Fruit fly (Drosophila melanogaster): ENCODE data around the gene aay.

aay gene

DNA sequence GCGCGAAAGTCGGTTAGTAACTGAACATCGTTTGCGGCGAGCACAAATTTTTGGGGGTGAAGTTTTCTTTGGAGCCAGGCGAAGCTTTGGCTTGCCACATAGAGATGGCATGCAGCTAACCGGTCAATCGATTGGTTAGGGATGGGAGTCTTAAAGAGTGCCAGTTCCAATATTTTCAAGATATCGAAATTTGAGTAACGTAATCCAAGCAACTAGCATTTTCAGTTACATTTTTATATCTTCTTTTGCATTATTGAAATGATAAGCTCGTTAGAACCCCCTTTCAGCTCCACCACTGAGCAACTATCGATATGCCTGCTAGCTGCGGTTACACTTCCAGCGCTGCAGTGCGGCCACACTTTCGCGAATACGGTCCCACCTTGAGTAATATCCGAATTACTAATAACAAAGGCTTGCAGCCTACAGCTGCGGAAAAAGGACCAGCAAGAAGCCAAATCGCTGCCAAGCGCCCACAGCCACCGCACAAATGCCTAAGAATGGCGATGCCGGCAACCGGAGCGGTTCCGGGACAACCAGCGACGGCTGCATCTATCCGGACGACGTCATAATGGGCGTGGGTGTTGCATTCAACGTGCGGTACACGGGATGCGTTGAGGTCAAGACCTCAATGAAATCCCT is 3.7 kb downstream of the aay start, which contains the start of the genes Atat and Shc (continued):
- TF ChIP-seq CG8290 (GFP tag; optimal IDR thresholded peaks at IDR 0.05) = peak; percentile 99
- peak; percentile 98 to 100 for TF ChIP-seq CG8290 (tag; optimal IDR thresholded peaks at IDR 0.05)
- TF ChIP-seq CG5953 (GFP tag; IDR thresholded peaks at IDR 0.05) = peak; percentile 98
- TF ChIP-seq CG12744 (GFP tag; optimal IDR thresholded peaks at IDR 0.05) = peak; percentile 99
- TF ChIP-seq lola (GFP tag; optimal IDR thresholded peaks at IDR 0.05) = peak in 1 of 3 experiments; percentile 98
- TF ChIP-seq CG16815 (GFP tag; optimal IDR thresholded peaks at IDR 0.05) = peak; percentile 100
- TF ChIP-seq HmgD (GFP tag; optimal IDR thresholded peaks at IDR 0.05) = peak; percentile 100
- peak; percentile 95 for TF ChIP-seq CG11696 (GFP tag; IDR thresholded peaks at IDR 0.05)
- TF ChIP-seq CG10147 (GFP tag; optimal IDR thresholded peaks at IDR 0.05) = peak; percentile 99
- peak; percentile 97 for TF ChIP-seq her (GFP tag; optimal IDR thresholded peaks at IDR 0.05)
- peak; percentile 97 for TF ChIP-seq pzg (GFP tag; optimal IDR thresholded peaks at IDR 0.05)
- TF ChIP-seq bcd (GFP tag; optimal IDR thresholded peaks at IDR 0.05) = peak; percentile 99
- peak; percentile 99 for TF ChIP-seq Atf3 (GFP tag; optimal IDR thresholded peaks at IDR 0.05)
- TF ChIP-seq fu2 (GFP tag; optimal IDR thresholded peaks at IDR 0.05) = peak; percentile 100
- peak; percentile 53; the same call in 2 of the 4 replicates for TF ChIP-seq chinmo (GFP tag; IDR thresholded peaks at IDR 0.05; ENCODE audit: partially characterized antibody)
- TF ChIP-seq sug (tag; optimal IDR thresholded peaks at IDR 0.05) = peak; percentile 98
- peak; percentile 99 for TF ChIP-seq CG10654 (GFP tag; optimal IDR thresholded peaks at IDR 0.05)
- TF ChIP-seq CG31224 (GFP tag; IDR thresholded peaks at IDR 0.05) = peak; percentile 98
- TF ChIP-seq CG2202 (tag; optimal IDR thresholded peaks at IDR 0.05) = peak; percentile 96
- TF ChIP-seq onecut (GFP tag; IDR thresholded peaks at IDR 0.05) = peak; percentile 94
- peak; percentile 95 for TF ChIP-seq Spps (tag; optimal IDR thresholded peaks at IDR 0.05)
- peak; percentile 97 for TF ChIP-seq CG3838 (GFP tag; optimal IDR thresholded peaks at IDR 0.05)
- peak; percentile 90 for TF ChIP-seq Adf1 (GFP tag; IDR thresholded peaks at IDR 0.05)
- peak; percentile 100 for TF ChIP-seq CG2120 (GFP tag; optimal IDR thresholded peaks at IDR 0.05)
- peak; percentile 99 for TF ChIP-seq E2f1 (GFP tag; IDR thresholded peaks at IDR 0.05)
- peak; percentile 99 for TF ChIP-seq CG14014 (GFP tag; IDR thresholded peaks at IDR 0.05)
- TF ChIP-seq Ravus (GFP tag; IDR thresholded peaks at IDR 0.05) = peak; percentile 99

DNA sequence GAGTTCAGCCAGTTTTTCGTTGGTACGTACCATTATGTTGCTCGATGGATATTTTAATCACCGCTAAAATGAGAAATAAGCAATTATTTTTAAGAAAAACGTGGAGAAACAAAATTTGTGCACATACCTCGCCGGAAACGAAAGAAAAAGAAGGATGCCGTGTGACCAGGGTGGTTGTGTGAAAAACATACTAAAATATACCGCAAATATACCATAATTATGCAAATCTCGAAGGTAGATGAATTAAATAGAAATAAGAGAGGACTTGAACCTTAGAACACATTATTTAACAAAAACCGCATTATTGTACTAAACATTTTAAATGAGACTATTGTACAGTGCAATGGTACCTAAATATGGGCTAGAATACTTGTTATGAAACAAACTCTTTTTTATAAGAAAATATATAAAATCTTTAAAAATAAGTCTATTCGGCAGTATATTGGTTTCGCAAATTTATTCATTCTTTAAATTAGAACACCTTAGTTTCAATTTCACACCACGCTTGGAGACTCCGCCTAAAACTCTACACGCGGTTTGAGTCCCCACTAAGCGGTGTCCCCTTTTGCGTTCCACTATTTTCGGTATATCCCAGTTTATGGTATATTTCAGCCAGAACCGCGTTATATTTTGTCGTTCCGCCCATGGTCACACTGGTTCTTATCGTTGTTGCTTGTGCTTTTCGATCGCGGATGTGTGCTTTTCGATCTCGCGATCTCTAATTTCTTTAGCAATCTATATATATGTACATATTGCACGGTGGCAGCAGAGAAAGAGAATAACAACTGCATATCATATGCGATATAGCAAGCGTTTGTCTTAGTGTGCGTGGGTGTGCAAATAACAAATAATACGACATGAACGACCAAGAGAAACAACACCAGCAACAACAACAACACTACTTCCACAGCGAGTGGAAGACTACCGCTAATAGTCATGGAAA is 6.9 kb downstream of the aay start, which contains the start of the genes RpS17 and MTF-1:
Gene RpS17 (minus strand): TSS at position 157 of the 943 bp plus-strand sequence.
Gene MTF-1 (plus strand): TSS at position 648 of the 943 bp plus-strand sequence.
- TF ChIP-seq ewg (GFP tag; optimal IDR thresholded peaks at IDR 0.05) (no peak), H2.0 (GFP tag; IDR thresholded peaks at IDR 0.05) (no peak), stwl (tag; optimal IDR thresholded peaks at IDR 0.05) (peak; percentile 39), dmrt99B (tag; optimal IDR thresholded peaks at IDR 0.05) (peak; percentile 19), CG4404 (GFP tag; IDR thresholded peaks at IDR 0.05) (no peak), CG12236 (GFP tag; optimal IDR thresholded peaks at IDR 0.05) (peak; percentile 30), Hr39 (optimal IDR thresholded peaks at IDR 0.05) (no peak), gsb-n (tag; optimal IDR thresholded peaks at IDR 0.05) (peak; percentile 38), CG3838 (GFP tag; optimal IDR thresholded peaks at IDR 0.05) (no peak), caup (GFP tag; optimal IDR thresholded peaks at IDR 0.05; ENCODE audit: severe bottlenecking) (peak; percentile 74), Gug (GFP tag; IDR thresholded peaks at IDR 0.05) (no peak), CG7786 (GFP tag; optimal IDR thresholded peaks at IDR 0.05) (no peak), cwo (GFP tag; optimal IDR thresholded peaks at IDR 0.05) (peak; percentile 7), mam (GFP tag; optimal IDR thresholded peaks at IDR 0.05) (no peak), CG3163 (GFP tag; optimal IDR thresholded peaks at IDR 0.05) (peak; percentile 39), CG9727 (GFP tag; optimal IDR thresholded peaks at IDR 0.05) (peak; percentile 79), stc (GFP tag; IDR thresholded peaks at IDR 0.05) (peak; percentile 10; the same call in 1 of the 2 replicates), CG9876 (GFP tag; optimal IDR thresholded peaks at IDR 0.05) (peak; percentile 32), CG13287 (GFP tag; IDR thresholded peaks at IDR 0.05; ENCODE audit: partially characterized antibody) (peak; percentile 61; the same call in 1 of the 2 replicates), CG8281 (tag; optimal IDR thresholded peaks at IDR 0.05) (no peak), unpg (GFP tag; optimal IDR thresholded peaks at IDR 0.05) (peak; percentile 60), h (optimal IDR thresholded peaks at IDR 0.05) (no peak), CG1603 (tag; optimal IDR thresholded peaks at IDR 0.05) (peak; percentile 50), CG10654 (GFP tag; optimal IDR thresholded peaks at IDR 0.05) (no peak)

Measured in whole organism, embryonic.